Worm (Caenorhabditis elegans) whole organism, L4/young adult: ENCODE data around the gene gcy-5.

ENCODE experiments used
- W03F9.2 ChIP-seq: fragments of 150-350 bp; optimal IDR thresholded peaks from 2 replicates; lab custom pipeline; 2014; ENCODE audit warnings: missing biosample characterization, missing genetic modification characterization
- dao-5 ChIP-seq: sonication (generic microtip); optimal IDR thresholded peaks from 2 replicates; lab custom pipeline; 2016; ENCODE audit warnings: missing genotype, missing genetic modification characterization, moderate library complexity, missing compliant biosample characterization
- him-1 ChIP-seq: sonication (generic microtip); optimal IDR thresholded peaks from 2 replicates; lab custom pipeline; 2016; ENCODE audit warnings: missing genotype, missing genetic modification reagents, missing genetic modification characterization, missing compliant biosample characterization

Gene gcy-5

ce11 chrII:10270052-10270451 lies 46.0 kb downstream of the gcy-5 start, which contains the start of gene F54B3.2:
F54B3.2 (minus strand) TSS chrII:10270152.
- TF ChIP-seq him-1 (tag; lab: Kevin White, UChicago): no peak
- no peak for TF ChIP-seq dao-5 (tag; lab: Kevin White, UChicago)
- no peak for TF ChIP-seq W03F9.2 (tag; lab: Kevin White, UChicago)

- no peak for TF ChIP-seq W03F9.2 (tag; lab: Kevin White, UChicago)
- TF ChIP-seq dao-5 (tag; lab: Kevin White, UChicago): no peak
- no peak for TF ChIP-seq him-1 (tag; lab: Kevin White, UChicago)
These were observed 54.8 kb downstream of the gcy-5 start for ce11 chrII:10261261-10261660.
